Worm (Caenorhabditis elegans) whole organism, midembryonic: Measurements from ENCODE around the gene irld-32.
"Not testable (repeated sequence)": the region's sequence is repeated elsewhere in the genome, so short reads cannot be mapped to it uniquely, and the experiment has no call there.

Source experiments
- T22C8.4 ChIP-seq: fragments of 200-800 bp; sonication (Bioruptor generic); IDR thresholded peaks from 2 replicates; pipeline ENCODE4 v1.3.6; 2022; ENCODE audit warnings: missing genetic modification characterization, missing compliant biosample characterization
- cog-1 ChIP-seq: sonication (generic microtip); optimal IDR thresholded peaks from 2 replicates; lab custom pipeline; 2016; ENCODE audit warnings: missing genetic modification characterization, missing compliant biosample characterization
- flt-1 ChIP-seq: fragments of 200-800 bp; sonication (Bioruptor generic); IDR thresholded peaks from 2 replicates; pipeline ENCODE4 v1.3.6; 2022; ENCODE audit warnings: missing genetic modification characterization, missing compliant biosample characterization
- klf-2 ChIP-seq: fragments of 200-800 bp; sonication (Bioruptor generic); conservative IDR thresholded peaks from 2 replicates; pipeline ENCODE4 v1.3.6; 2022; ENCODE audit warnings: missing genetic modification reagents, missing genetic modification characterization, missing compliant biosample characterization
- med-1 ChIP-seq: sonication (generic microtip); optimal IDR thresholded peaks from 2 replicates; lab custom pipeline; 2017; ENCODE audit warnings: missing genetic modification characterization, mild to moderate bottlenecking, missing compliant biosample characterization, antibody characterized with exemption, missing genetic modification reagents; ENCODE audit not compliant: insufficient read depth
- ref-1 ChIP-seq: fragments of 200-800 bp; sonication (Bioruptor generic); conservative IDR thresholded peaks from 2 replicates; pipeline ENCODE4 v1.3.6; 2022; ENCODE audit warnings: missing genetic modification reagents, missing genetic modification characterization, missing compliant biosample characterization
- tab-1 ChIP-seq: fragments of 200-800 bp; sonication (Bioruptor generic); IDR thresholded peaks from 2 replicates; pipeline ENCODE4 v1.3.6; 2022; ENCODE audit warnings: missing genetic modification characterization, missing compliant biosample characterization
- ztf-23 ChIP-seq: fragments of 200-800 bp; sonication (Bioruptor generic); IDR thresholded peaks from 2 replicates; pipeline ENCODE4 v1.3.6; 2022; ENCODE audit warnings: missing genetic modification reagents, missing genetic modification characterization, missing compliant biosample characterization
- ztf-29 ChIP-seq: fragments of 200-800 bp; sonication (Bioruptor generic); IDR thresholded peaks from 2 replicates; pipeline ENCODE4 v1.3.6; 2022; ENCODE audit warnings: missing genetic modification reagents, missing genetic modification characterization, missing compliant biosample characterization

The irld-32 gene

ce11 chrV:2331616-2332015, at the start of gene irld-32:
Gene irld-32, plus strand, starts transcription at chrV:2331916.
- TF ChIP-seq T22C8.4; ref-1 (GFP tag; lab: Robert Waterston, UW); klf-2 (GFP tag; lab: Robert Waterston, UW): not testable (repeated sequence)

ce11 chrV:2285107-2285506, 46.6 kb upstream of the irld-32 start, which contains the start of gene nhr-227:
Gene nhr-227, plus strand, starts transcription at chrV:2285432.
- TF ChIP-seq ztf-23 (no peak), cog-1 (tag; lab: Kevin White, UChicago) (no peak)

ce11 chrV:2290329-2290728, 41.4 kb upstream of the irld-32 start, which contains the start of gene nhr-225:
Gene nhr-225, minus strand, starts transcription at chrV:2290474.
- TF ChIP-seq klf-2 (GFP tag; lab: Robert Waterston, UW) (no peak), flt-1 (GFP tag; lab: Robert Waterston, UW) (no peak), ref-1 (GFP tag; lab: Robert Waterston, UW) (no peak), cog-1 (tag; lab: Kevin White, UChicago) (no peak), tab-1 (no peak), med-1 (GFP tag; lab: Kevin White, UChicago) (no peak), ztf-23 (no peak), ztf-29 (GFP tag; lab: Robert Waterston, UW) (no peak), T22C8.4 (no peak)

ce11 chrV:2292240-2292639, 39.5 kb upstream of the irld-32 start, which contains the start of gene nhr-115:
Gene nhr-115, plus strand, starts transcription at chrV:2292540.
- no peak for TF ChIP-seq med-1 (GFP tag; lab: Kevin White, UChicago)
- TF ChIP-seq klf-2 (GFP tag; lab: Robert Waterston, UW), result no peak
- TF ChIP-seq T22C8.4, result no peak
- TF ChIP-seq cog-1 (tag; lab: Kevin White, UChicago), result no peak
- no peak for TF ChIP-seq flt-1 (GFP tag; lab: Robert Waterston, UW)
- no peak for TF ChIP-seq ztf-23
- no peak for TF ChIP-seq ref-1 (GFP tag; lab: Robert Waterston, UW)
- TF ChIP-seq tab-1, result no peak
- TF ChIP-seq ztf-29 (GFP tag; lab: Robert Waterston, UW), result no peak

ce11 chrV:2294577-2294976, 37.1 kb upstream of the irld-32 start, which contains the start of gene nhr-226:
Gene nhr-226, plus strand, starts transcription at chrV:2294877.
- TF ChIP-seq klf-2 (GFP tag; lab: Robert Waterston, UW), result no peak
- TF ChIP-seq ztf-23, result no peak
- no peak for TF ChIP-seq ztf-29 (GFP tag; lab: Robert Waterston, UW)
- no peak for TF ChIP-seq flt-1 (GFP tag; lab: Robert Waterston, UW)
- no peak for TF ChIP-seq ref-1 (GFP tag; lab: Robert Waterston, UW)
- TF ChIP-seq T22C8.4, result no peak
- TF ChIP-seq med-1 (GFP tag; lab: Kevin White, UChicago), result no peak
- TF ChIP-seq tab-1, result no peak
- TF ChIP-seq cog-1 (tag; lab: Kevin White, UChicago), result no peak

DNA sequence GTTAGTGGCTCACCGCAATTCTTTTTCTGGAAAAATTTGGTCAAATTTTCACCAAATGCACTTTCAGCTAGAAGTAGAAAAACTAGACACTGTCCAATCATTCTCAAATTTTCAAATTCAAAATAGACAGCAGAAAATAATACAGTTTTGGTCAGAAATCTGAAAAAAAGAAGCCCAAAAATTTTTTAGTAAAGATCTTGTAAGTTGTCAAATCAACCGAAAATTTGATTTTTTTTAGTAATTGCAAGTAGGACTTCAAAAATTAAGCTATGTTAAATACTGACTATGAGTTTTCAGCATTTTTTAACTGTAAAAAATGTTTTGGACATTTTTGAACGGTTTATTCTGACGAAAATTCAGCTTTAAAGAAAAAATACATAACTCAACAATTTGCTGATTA, 30.8 kb upstream of the irld-32 start, which contains the start of gene Y19D10B.8:
TSS of gene Y19D10B.8 (minus strand) at position 101 of the 400 bp plus-strand sequence.
- TF ChIP-seq flt-1 (GFP tag; lab: Robert Waterston, UW) (no peak), klf-2 (GFP tag; lab: Robert Waterston, UW) (no peak), T22C8.4 (no peak), med-1 (GFP tag; lab: Kevin White, UChicago) (no peak), ztf-29 (GFP tag; lab: Robert Waterston, UW) (no peak), tab-1 (no peak), ref-1 (GFP tag; lab: Robert Waterston, UW) (no peak), ztf-23 (no peak), cog-1 (tag; lab: Kevin White, UChicago) (no peak)

DNA sequence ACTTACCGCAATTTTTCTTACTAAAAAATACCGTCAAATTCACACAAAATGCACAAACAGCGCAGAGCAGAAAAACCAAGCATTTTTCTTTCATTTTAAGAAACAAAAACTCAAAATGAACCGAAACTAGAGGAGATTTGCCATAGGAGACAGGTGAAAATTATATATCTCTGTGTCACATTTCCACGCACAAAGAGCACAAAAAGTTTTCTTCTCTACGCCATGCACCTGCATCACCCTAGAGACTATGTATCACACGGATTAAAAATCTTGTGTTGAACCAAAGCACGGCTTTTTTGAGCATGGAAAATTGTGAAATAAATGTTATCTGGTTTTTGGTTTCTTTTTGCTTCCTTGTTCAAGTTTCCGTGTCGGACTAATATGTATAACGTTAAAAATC, 27.9 kb upstream of the irld-32 start, which contains the start of gene irld-15:
TSS of gene irld-15 (minus strand) at position 101 of the 400 bp plus-strand sequence.
- TF ChIP-seq ztf-29 (GFP tag; lab: Robert Waterston, UW) (no peak), tab-1 (no peak), ztf-23 (no peak), T22C8.4 (no peak), flt-1 (GFP tag; lab: Robert Waterston, UW) (no peak), cog-1 (tag; lab: Kevin White, UChicago) (no peak)

DNA sequence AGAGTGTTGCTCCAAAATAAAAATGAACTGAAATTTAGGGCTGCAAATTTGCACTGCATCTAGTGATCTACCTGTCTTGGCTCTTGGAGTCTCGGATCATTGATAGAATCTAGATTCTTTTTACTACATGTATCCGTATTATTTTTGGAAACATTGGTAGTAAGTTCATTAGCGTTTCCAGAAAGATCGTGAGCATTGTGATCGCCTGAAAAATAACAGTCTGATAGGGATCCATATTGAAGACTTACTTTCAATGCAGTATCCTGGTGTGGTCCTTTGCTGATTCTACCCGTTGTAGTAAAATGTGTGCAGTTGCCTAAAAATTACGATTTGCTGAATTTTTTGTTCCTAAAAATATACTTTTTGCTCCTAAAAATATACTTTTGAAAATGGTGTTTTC, 25.3 kb upstream of the irld-32 start:
- TF ChIP-seq flt-1 (GFP tag; lab: Robert Waterston, UW), result no peak

DNA sequence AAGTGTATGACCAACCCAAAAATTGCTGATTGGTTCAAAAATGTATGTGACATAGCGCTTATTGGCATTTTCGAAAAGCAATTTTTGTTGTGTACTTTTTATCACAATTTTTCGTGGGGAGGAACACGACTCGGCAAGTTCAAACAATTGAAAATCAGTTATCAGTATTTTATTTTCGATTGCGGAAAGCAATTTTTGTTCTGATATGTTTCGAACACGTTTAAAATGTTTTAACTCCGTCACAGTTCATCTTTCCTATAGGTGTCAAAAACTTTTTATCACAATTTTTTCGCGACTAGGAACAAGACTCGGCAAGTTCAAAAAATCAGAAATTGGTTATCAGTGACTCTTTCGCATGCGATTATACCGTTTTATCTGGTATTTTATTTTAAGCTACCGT, 23.5 kb upstream of the irld-32 start:
- TF ChIP-seq tab-1 (no peak), ztf-23 (no peak), flt-1 (GFP tag; lab: Robert Waterston, UW) (no peak)

DNA sequence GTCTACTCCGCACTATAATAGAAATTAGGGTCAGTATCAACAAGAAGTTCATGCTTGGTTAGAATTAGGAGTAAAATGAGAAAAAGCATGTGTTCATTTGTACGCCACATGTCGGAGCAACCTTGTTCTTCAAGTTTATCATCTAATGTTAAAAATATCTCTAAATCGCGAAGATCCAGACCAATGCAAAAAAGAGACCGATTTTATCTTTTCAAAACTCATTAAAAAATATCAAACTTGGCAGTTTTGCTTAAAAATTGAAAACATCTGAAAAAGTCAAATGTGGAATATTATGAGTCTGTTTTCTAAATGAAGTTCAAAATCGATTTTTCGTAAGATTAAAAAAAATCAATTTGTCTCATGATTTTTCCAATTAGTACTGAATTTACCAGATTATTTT, 10.7 kb upstream of the irld-32 start, which contains the start of gene Y19D10B.6:
TSS of gene Y19D10B.6 (minus strand) at position 101 of the 400 bp plus-strand sequence.
- not testable (repeated sequence) for TF ChIP-seq ref-1 (GFP tag; lab: Robert Waterston, UW); ztf-23; T22C8.4

- TF ChIP-seq T22C8.4, tab-1, ztf-23: not testable (repeated sequence)
Measured at ce11 chrV:2322466-2322865, 9.2 kb upstream of the irld-32 start, which contains the start of gene pud-1.2. Gene pud-1.2, minus strand, starts transcription at chrV:2322566.
